Fruit fly (Drosophila melanogaster) whole organism, wandering third instar larva: ENCODE results near the gene CG11594.

Experiments used
- CrebA ChIP-seq: fragments of 200-800 bp; sonication (Bioruptor generic); optimal IDR thresholded peaks from 2 replicates; lab custom pipeline; 2016; ENCODE audit warnings: missing biosample characterization, mild to moderate bottlenecking, missing genetic modification characterization, borderline replicate concordance
- Dfd ChIP-seq: fragments of >200 bp; optimal IDR thresholded peaks from 2 replicates; lab custom pipeline; 2017; ENCODE audit warnings: missing biosample characterization, missing genetic modification characterization
- Dif ChIP-seq: fragments of 200-275, 200-300 bp; sonication (Bioruptor generic); optimal IDR thresholded peaks from 2 replicates; lab custom pipeline; 2018; ENCODE audit warnings: missing biosample characterization, missing genetic modification characterization; ENCODE audit not compliant: partially characterized antibody
- GATAd ChIP-seq: sonication (Bioruptor generic); optimal IDR thresholded peaks from 2 replicates; lab custom pipeline; 2016; ENCODE audit warnings: missing biosample characterization, missing genetic modification characterization
- HLH106 ChIP-seq: fragments of 200-800 bp; optimal IDR thresholded peaks from 3 replicates; lab custom pipeline; 2019; ENCODE audit warnings: missing biosample characterization, mild to moderate bottlenecking, missing genetic modification characterization, moderate library complexity
- Hnf4 ChIP-seq: fragments of 200-800 bp; sonication (Bioruptor generic); optimal IDR thresholded peaks from 2 replicates; lab custom pipeline; 2016; ENCODE audit warnings: missing biosample characterization, mild to moderate bottlenecking, missing genetic modification characterization
- Hr83 ChIP-seq: fragments of 200-300 bp; sonication (Bioruptor generic); optimal IDR thresholded peaks from 2 replicates; lab custom pipeline; 2016; ENCODE audit warnings: missing biosample characterization, mild to moderate bottlenecking, missing genetic modification characterization, moderate library complexity; ENCODE audit not compliant: poor library complexity, severe bottlenecking
- Jra ChIP-seq: sonication (Bioruptor generic); optimal IDR thresholded peaks from 2 replicates; lab custom pipeline; 2016; ENCODE audit warnings: missing biosample characterization, missing genetic modification characterization
- Mio ChIP-seq: sonication (Bioruptor generic); optimal IDR thresholded peaks from 2 replicates; lab custom pipeline; 2016; ENCODE audit warnings: missing biosample characterization, missing genetic modification characterization
- N ChIP-seq: fragments of >200 bp; optimal IDR thresholded peaks from 2 replicates; lab custom pipeline; 2018; ENCODE audit warnings: missing biosample characterization, missing external identifiers, missing genetic modification characterization
- OdsH ChIP-seq: fragments of 200-800 bp; sonication (Bioruptor generic); optimal IDR thresholded peaks from 2 replicates; lab custom pipeline; 2016; ENCODE audit warnings: missing biosample characterization, mild to moderate bottlenecking, missing genetic modification characterization
- Rel ChIP-seq, 2 experiments: fragments of 200-800 bp; sonication (Bioruptor generic) in 1 of 2; optimal IDR thresholded peaks; 2 replicates in 1 of 2; 3 replicates in 1 of 2; lab custom pipeline; 2016 to 2019; ENCODE audit warnings: mild to moderate bottlenecking in 2 of 2, missing biosample characterization in 2 of 2, missing genetic modification characterization in 2 of 2, moderate library complexity in 1 of 2
- Vsx2 ChIP-seq: fragments of 200-300, 225-300 bp; sonication (Bioruptor generic); optimal IDR thresholded peaks from 2 replicates; lab custom pipeline; 2018; ENCODE audit warnings: missing biosample characterization, missing genetic modification characterization; ENCODE audit not compliant: partially characterized antibody
- dl ChIP-seq, 2 experiments: fragments of 175-275, 200-275 bp in 1 of 2; fragments of 200-275 bp in 1 of 2; sonication (Bioruptor generic); optimal IDR thresholded peaks; lab custom pipeline; 2018; ENCODE audit warnings: mild to moderate bottlenecking in 2 of 2, missing biosample characterization in 2 of 2, missing genetic modification characterization in 2 of 2, moderate library complexity in 2 of 2; ENCODE audit not compliant: partially characterized antibody in 2 of 2, insufficient read depth in 1 of 2
- dmrt93B ChIP-seq: fragments of 200-800 bp; sonication (Bioruptor generic); optimal IDR thresholded peaks from 2 replicates; lab custom pipeline; 2018; ENCODE audit warnings: missing biosample characterization, mild to moderate bottlenecking, missing genetic modification characterization
- dsf ChIP-seq: sonication (Bioruptor generic); optimal IDR thresholded peaks from 2 replicates; lab custom pipeline; 2016; ENCODE audit warnings: missing biosample characterization, missing genetic modification characterization, borderline replicate concordance
- ey ChIP-seq: fragments of 200-800 bp; sonication (Bioruptor generic); optimal IDR thresholded peaks from 2 replicates; lab custom pipeline; 2016; ENCODE audit warnings: missing biosample characterization, missing genetic modification characterization
- foxo ChIP-seq, 2 experiments: fragments of 200-800 bp; sonication (Bioruptor generic); optimal IDR thresholded peaks; 2 replicates in 1 of 2; 3 replicates in 1 of 2; lab custom pipeline; 2016 to 2017; ENCODE audit warnings: missing biosample characterization in 2 of 2, missing genetic modification characterization in 2 of 2
- fru ChIP-seq: fragments of 200-800 bp; sonication (Bioruptor generic); optimal IDR thresholded peaks from 3 replicates; lab custom pipeline; 2016; ENCODE audit warnings: missing biosample characterization, mild to moderate bottlenecking, missing genetic modification characterization
- h ChIP-seq: fragments of 200-800 bp; sonication (Bioruptor generic); optimal IDR thresholded peaks from 3 replicates; lab custom pipeline; 2016; ENCODE audit warnings: missing biosample characterization, mild to moderate bottlenecking, missing genetic modification characterization
- jim ChIP-seq: fragments of 175-275, 200-325 bp; sonication (Bioruptor generic); optimal IDR thresholded peaks from 2 replicates; lab custom pipeline; 2016; ENCODE audit warnings: missing biosample characterization, mild to moderate bottlenecking, missing genetic modification characterization
- lola ChIP-seq: fragments of >200 bp; optimal IDR thresholded peaks from 2 replicates; lab custom pipeline; 2017; ENCODE audit warnings: missing biosample characterization, missing genetic modification characterization
- pan ChIP-seq: fragments of >200 bp; optimal IDR thresholded peaks from 2 replicates; lab custom pipeline; 2017
- psq ChIP-seq: fragments of 200-800 bp; sonication (Bioruptor generic); optimal IDR thresholded peaks from 3 replicates; lab custom pipeline; 2017; ENCODE audit warnings: missing biosample characterization, mild to moderate bottlenecking, missing genetic modification characterization, moderate library complexity
- rgr ChIP-seq: fragments of 200-800 bp; sonication (Bioruptor generic); optimal IDR thresholded peaks from 3 replicates; lab custom pipeline; 2016; ENCODE audit warnings: missing biosample characterization, mild to moderate bottlenecking, missing genetic modification characterization
- sage ChIP-seq: fragments of 200-800 bp; sonication (Bioruptor generic); optimal IDR thresholded peaks from 2 replicates; lab custom pipeline; 2016; ENCODE audit warnings: missing biosample characterization, mild to moderate bottlenecking, missing genetic modification characterization
- sv ChIP-seq: fragments of 200-800 bp; sonication (Bioruptor generic); optimal IDR thresholded peaks from 3 replicates; lab custom pipeline; 2016; ENCODE audit warnings: missing biosample characterization, missing genetic modification characterization
- usp ChIP-seq: fragments of >200 bp; optimal IDR thresholded peaks from 2 replicates; lab custom pipeline; 2017; ENCODE audit warnings: missing biosample characterization, missing genetic modification characterization
- woc ChIP-seq: sonication (Bioruptor generic); optimal IDR thresholded peaks from 2 replicates; lab custom pipeline; 2016; ENCODE audit warnings: missing biosample characterization, mild to moderate bottlenecking, missing genetic modification characterization

CG11594 gene

DNA sequence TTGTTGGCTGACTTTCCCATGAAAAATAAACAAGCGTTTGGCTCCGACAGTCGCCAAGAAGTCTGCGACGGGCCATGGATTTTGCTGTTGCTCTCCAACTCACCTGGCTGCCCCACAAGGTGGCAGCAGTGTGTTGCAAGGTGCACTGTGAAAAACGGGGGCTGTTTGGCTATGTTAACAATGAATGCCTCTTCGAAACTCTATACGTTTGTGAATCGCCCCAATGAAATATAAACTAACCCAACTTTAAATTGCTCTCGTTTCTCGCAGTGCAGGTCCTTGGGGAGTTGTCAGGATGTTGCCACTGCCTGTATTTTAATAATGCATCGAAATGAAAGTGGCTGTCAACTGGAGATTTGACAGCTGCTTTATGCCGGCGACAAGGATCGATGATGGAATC is 11.5 kb downstream of the CG11594 start:
- no peak for TF ChIP-seq dmrt93B
- no peak for TF ChIP-seq N (GFP tag; lab: Kevin White, UChicago)
- no peak for TF ChIP-seq Jra (GFP tag; lab: Kevin White, UChicago)
- TF ChIP-seq fru (GFP tag; lab: Kevin White, UChicago) = no peak
- TF ChIP-seq foxo (GFP tag; optimal IDR thresholded peaks at IDR 0.05; lab: Kevin White, UChicago) = no peak
- no peak for TF ChIP-seq dl (GFP tag; optimal IDR thresholded peaks at IDR 0.05; lab: Kevin White, UChicago; ENCODE audit: insufficient read depth in 1 of 2, partially characterized antibody in 2 of 2)
- no peak for TF ChIP-seq Dif (GFP tag; lab: Kevin White, UChicago)

dm6 chr3L:4010122-4010521 is 15.7 kb downstream of the CG11594 start:
- TF ChIP-seq h (GFP tag; lab: Kevin White, UChicago) (no peak), sv (GFP tag; lab: Kevin White, UChicago) (no peak), Hnf4 (GFP tag; lab: Kevin White, UChicago) (no peak), Hr83 (GFP tag; lab: Kevin White, UChicago) (no peak), pan (lab: Kevin White, UChicago) (no peak), GATAd (GFP tag; lab: Kevin White, UChicago) (no peak)

- no peak for TF ChIP-seq HLH106 (tag; lab: Kevin White, UChicago)
Measured at dm6 chr3L:4007256-4007655, 18.6 kb downstream of the CG11594 start.

- TF ChIP-seq Hr83 (GFP tag; lab: Kevin White, UChicago) (no peak), h (GFP tag; lab: Kevin White, UChicago) (no peak), Mio (GFP tag; lab: Kevin White, UChicago) (no peak), dmrt93B (no peak), fru (GFP tag; lab: Kevin White, UChicago) (no peak), Rel (GFP tag; optimal IDR thresholded peaks at IDR 0.05; lab: Kevin White, UChicago) (no peak), Rel (tag; optimal IDR thresholded peaks at IDR 0.05; lab: Kevin White, UChicago) (no peak), sage (GFP tag; lab: Kevin White, UChicago) (no peak), HLH106 (tag; lab: Kevin White, UChicago) (no peak), OdsH (GFP tag; lab: Kevin White, UChicago) (no peak), usp (no peak), rgr (GFP tag; lab: Kevin White, UChicago) (no peak), Dif (GFP tag; lab: Kevin White, UChicago) (no peak), Dfd (GFP tag; lab: Kevin White, UChicago) (no peak), ey (no peak), N (GFP tag; lab: Kevin White, UChicago) (no peak), Hnf4 (GFP tag; lab: Kevin White, UChicago) (no peak), Jra (GFP tag; lab: Kevin White, UChicago) (no peak), psq (no peak), CrebA (GFP tag; lab: Kevin White, UChicago) (no peak)
Measured at dm6 chr3L:4003316-4003715, 22.5 kb downstream of the CG11594 start, which contains the start of gene CG14985. Gene CG14985 (plus strand): TSS chr3L:4003474.

DNA sequence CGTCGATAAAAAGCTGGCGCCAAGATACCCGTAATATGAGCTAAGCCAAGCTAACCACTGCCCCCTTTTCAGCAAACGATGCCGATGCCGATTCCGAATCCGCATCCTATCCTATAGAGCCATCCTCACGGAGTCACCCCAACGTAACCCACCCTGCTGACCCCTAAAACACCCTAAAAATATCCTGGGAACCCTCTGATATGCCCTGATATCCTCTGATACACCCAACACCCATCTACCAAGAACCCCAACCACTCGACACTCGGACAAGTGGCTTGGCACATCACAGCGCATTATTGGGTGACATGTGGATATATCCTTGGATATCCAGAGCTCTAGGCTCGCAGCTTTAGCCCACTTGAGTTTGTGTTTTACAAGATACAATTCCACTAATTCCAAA is 24.3 kb downstream of the CG11594 start:
- TF ChIP-seq usp (no peak), dl (GFP tag; optimal IDR thresholded peaks at IDR 0.05; lab: Kevin White, UChicago; ENCODE audit: insufficient read depth in 1 of 2, partially characterized antibody in 2 of 2) (no peak), woc (GFP tag; lab: Kevin White, UChicago) (no peak), h (GFP tag; lab: Kevin White, UChicago) (no peak), jim (GFP tag; lab: Kevin White, UChicago) (no peak)
- TF ChIP-seq, all 38 proteins: peak for 0

dm6 chr3L:4000711-4001110 is 25.1 kb downstream of the CG11594 start:
- TF ChIP-seq OdsH (GFP tag; lab: Kevin White, UChicago) (no peak), lola (no peak), HLH106 (tag; lab: Kevin White, UChicago) (no peak), CrebA (GFP tag; lab: Kevin White, UChicago) (no peak), jim (GFP tag; lab: Kevin White, UChicago) (no peak), Vsx2 (GFP tag; lab: Kevin White, UChicago) (no peak), dsf (no peak)
